Fruit fly (Drosophila melanogaster) whole organism, wandering third instar larva: ENCODE results near the gene CG13409.

Experiments used
- CG9705 ChIP-seq: fragments of 200-800 bp; sonication (Bioruptor generic); optimal IDR thresholded peaks from 2 replicates; lab custom pipeline; 2018; ENCODE audit warnings: missing biosample characterization, mild to moderate bottlenecking, missing genetic modification characterization
- Dfd ChIP-seq: fragments of >200 bp; optimal IDR thresholded peaks from 2 replicates; lab custom pipeline; 2017; ENCODE audit warnings: missing biosample characterization, missing genetic modification characterization
- GATAd ChIP-seq: sonication (Bioruptor generic); optimal IDR thresholded peaks from 2 replicates; lab custom pipeline; 2016; ENCODE audit warnings: missing biosample characterization, missing genetic modification characterization
- Hr78 ChIP-seq: fragments of >200 bp; optimal IDR thresholded peaks from 2 replicates; lab custom pipeline; 2017; ENCODE audit warnings: missing biosample characterization, missing genetic modification characterization
- Hr83 ChIP-seq: fragments of 200-300 bp; sonication (Bioruptor generic); optimal IDR thresholded peaks from 2 replicates; lab custom pipeline; 2016; ENCODE audit warnings: missing biosample characterization, mild to moderate bottlenecking, missing genetic modification characterization, moderate library complexity; ENCODE audit not compliant: poor library complexity, severe bottlenecking
- Myc ChIP-seq: fragments of >200 bp; optimal IDR thresholded peaks from 2 replicates; lab custom pipeline; 2017
- br ChIP-seq: fragments of 200-800 bp; sonication (Bioruptor generic); optimal IDR thresholded peaks from 2 replicates; lab custom pipeline; 2016; ENCODE audit warnings: missing biosample characterization, missing genetic modification characterization
- fru ChIP-seq: fragments of 200-800 bp; sonication (Bioruptor generic); optimal IDR thresholded peaks from 3 replicates; lab custom pipeline; 2016; ENCODE audit warnings: missing biosample characterization, mild to moderate bottlenecking, missing genetic modification characterization
- h ChIP-seq: fragments of 200-800 bp; sonication (Bioruptor generic); optimal IDR thresholded peaks from 3 replicates; lab custom pipeline; 2016; ENCODE audit warnings: missing biosample characterization, mild to moderate bottlenecking, missing genetic modification characterization
- psq ChIP-seq: fragments of 200-800 bp; sonication (Bioruptor generic); optimal IDR thresholded peaks from 3 replicates; lab custom pipeline; 2017; ENCODE audit warnings: missing biosample characterization, mild to moderate bottlenecking, missing genetic modification characterization, moderate library complexity
- woc ChIP-seq: sonication (Bioruptor generic); optimal IDR thresholded peaks from 2 replicates; lab custom pipeline; 2016; ENCODE audit warnings: missing biosample characterization, mild to moderate bottlenecking, missing genetic modification characterization

- no peak for TF ChIP-seq Hr78 (GFP tag; lab: Kevin White, UChicago)
- TF ChIP-seq br (GFP tag; lab: Kevin White, UChicago) = no peak
- TF ChIP-seq Hr83 (GFP tag; lab: Kevin White, UChicago) = no peak
- TF ChIP-seq Dfd (GFP tag; lab: Kevin White, UChicago) = no peak
- TF ChIP-seq CG9705 = no peak
- TF ChIP-seq woc (GFP tag; lab: Kevin White, UChicago) = no peak
- TF ChIP-seq GATAd (GFP tag; lab: Kevin White, UChicago) = no peak
- TF ChIP-seq Myc (lab: Kevin White, UChicago) = no peak
- no peak for TF ChIP-seq fru
- no peak for TF ChIP-seq h (GFP tag; lab: Kevin White, UChicago)
- TF ChIP-seq psq (GFP tag; lab: Kevin White, UChicago) = no peak
Observed at dm6 chr3R:22066440-22066839, 34.7 kb upstream of the CG13409 start.
